3 worm cellular contexts compared by ENCODE assay signal in genomic region chrIV:264182-264709, ce11.
TF ChIP-seq lines count a peak whose summit lies in the region.

Gene pat-6, minus strand, starts transcription at chrIV:264232.

TF ChIP-seq in whole organism, L1 larva, 84 proteins besides CTCF, POLR2A, EP300 and RAD21 (continued from another document):
- peak; percentile 59 for TF ChIP-seq mep-1 (tag; optimal IDR thresholded peaks at IDR 0.05; lab: Kevin White, UChicago)
- TF ChIP-seq Y116A8C.19 (tag; optimal IDR thresholded peaks at IDR 0.05; lab: Kevin White, UChicago; ENCODE audit: borderline replicate concordance): no peak
- TF ChIP-seq sup-37 (GFP tag; optimal IDR thresholded peaks at IDR 0.05; lab: Kevin White, UChicago): no peak
- no peak for TF ChIP-seq pax-3 (tag; optimal IDR thresholded peaks at IDR 0.05; lab: Kevin White, UChicago)
- no peak for TF ChIP-seq hpl-2 (GFP tag; optimal IDR thresholded peaks at IDR 0.05; lab: Kevin White, UChicago)
- no peak for TF ChIP-seq ceh-90 (tag; optimal IDR thresholded peaks at IDR 0.05; lab: Kevin White, UChicago)
- no peak for TF ChIP-seq irx-1 (tag; optimal IDR thresholded peaks at IDR 0.05; lab: Kevin White, UChicago)
- TF ChIP-seq nhr-237 (tag; optimal IDR thresholded peaks at IDR 0.05; lab: Kevin White, UChicago): no peak
- TF ChIP-seq jun-1 (tag; optimal IDR thresholded peaks at IDR 0.05; lab: Kevin White, UChicago): no peak
- TF ChIP-seq aha-1 (tag; optimal IDR thresholded peaks at IDR 0.05; lab: Kevin White, UChicago): no peak
- TF ChIP-seq dpl-1 (GFP tag; optimal IDR thresholded peaks at IDR 0.05; lab: Kevin White, UChicago): peak in 1 of 3 experiments; percentile 39
- no peak for TF ChIP-seq unc-86 (tag; optimal IDR thresholded peaks at IDR 0.05; lab: Kevin White, UChicago)
- TF ChIP-seq lin-39 (tag; optimal IDR thresholded peaks at IDR 0.05; lab: Kevin White, UChicago): no peak
- TF ChIP-seq pag-3 (tag; optimal IDR thresholded peaks at IDR 0.05; lab: Kevin White, UChicago; ENCODE audit: borderline replicate concordance, insufficient read depth): no peak
- no peak for TF ChIP-seq ceh-63 (GFP tag; optimal IDR thresholded peaks at IDR 0.05; lab: Kevin White, UChicago)
- no peak for TF ChIP-seq lin-13 (GFP tag; optimal IDR thresholded peaks at IDR 0.05; lab: Kevin White, UChicago)
- TF ChIP-seq dsc-1 (tag; optimal IDR thresholded peaks at IDR 0.05; lab: Kevin White, UChicago): peak; percentile 58
- no peak for TF ChIP-seq nhr-76 (tag; optimal IDR thresholded peaks at IDR 0.05; lab: Kevin White, UChicago)
- TF ChIP-seq lsy-2 (tag; optimal IDR thresholded peaks at IDR 0.05; lab: Kevin White, UChicago): peak in 1 of 2 experiments; percentile 23
- peak; percentile 57 to 60 for TF ChIP-seq efl-1 (optimal IDR thresholded peaks at IDR 0.05; lab: Kevin White, UChicago)
- peak; percentile 47 to 93 for TF ChIP-seq efl-1 (GFP tag; optimal IDR thresholded peaks at IDR 0.05 in 1 of 2; lab: Kevin White, UChicago)
- no peak for TF ChIP-seq egl-27 (tag; optimal IDR thresholded peaks at IDR 0.05; lab: Kevin White, UChicago)
- peak; percentile 67 for TF ChIP-seq rnt-1 (tag; optimal IDR thresholded peaks at IDR 0.05; lab: Kevin White, UChicago)
- TF ChIP-seq C34B4.2 (tag; optimal IDR thresholded peaks at IDR 0.05; lab: Kevin White, UChicago): no peak
- no peak for TF ChIP-seq tlp-1 (tag; optimal IDR thresholded peaks at IDR 0.05; lab: Kevin White, UChicago)
- TF ChIP-seq ceh-82 (tag; optimal IDR thresholded peaks at IDR 0.05; lab: Kevin White, UChicago): peak in 2 of 3 experiments; percentile 1 to 5
- TF ChIP-seq ceh-8 (GFP tag; optimal IDR thresholded peaks at IDR 0.05; lab: Kevin White, UChicago): no peak
- no peak for TF ChIP-seq aly-2 (tag; optimal IDR thresholded peaks at IDR 0.05; lab: Kevin White, UChicago)
- no peak for TF ChIP-seq F16B12.6 (tag; optimal IDR thresholded peaks at IDR 0.05; lab: Kevin White, UChicago)
- no peak for TF ChIP-seq tbx-2 (tag; optimal IDR thresholded peaks at IDR 0.05; lab: Kevin White, UChicago)
- TF ChIP-seq hlh-17 (GFP tag; optimal IDR thresholded peaks at IDR 0.05; lab: Kevin White, UChicago; ENCODE audit: borderline replicate concordance): no peak
- no peak for TF ChIP-seq fkh-8 (tag; optimal IDR thresholded peaks at IDR 0.05; lab: Kevin White, UChicago)
- peak; percentile 31 for TF ChIP-seq swsn-7 (tag; optimal IDR thresholded peaks at IDR 0.05; lab: Kevin White, UChicago)
- TF ChIP-seq elt-2 (tag; optimal IDR thresholded peaks at IDR 0.05; lab: Kevin White, UChicago): no peak
- peak; percentile 51 for TF ChIP-seq nhr-71 (tag; optimal IDR thresholded peaks at IDR 0.05; lab: Kevin White, UChicago)
- TF ChIP-seq C04F5.9 (tag; optimal IDR thresholded peaks at IDR 0.05; lab: Kevin White, UChicago): no peak
TF ChIP-seq in whole organism, L1 larva: peak in this region for 13.

TF ChIP-seq in whole organism, L2 larva, 48 proteins besides CTCF, POLR2A, EP300 and RAD21 (continued from another document):
- TF ChIP-seq elt-1 (tag; optimal IDR thresholded peaks at IDR 0.05; lab: Kevin White, UChicago) (no peak), lin-13 (GFP tag; optimal IDR thresholded peaks at IDR 0.05; lab: Kevin White, UChicago) (peak; percentile 17), sma-9 (GFP tag; optimal IDR thresholded peaks at IDR 0.05; lab: Kevin White, UChicago) (no peak), sma-9 (tag; optimal IDR thresholded peaks at IDR 0.05; lab: Kevin White, UChicago) (no peak), ZK546.5 (tag; optimal IDR thresholded peaks at IDR 0.05; lab: Kevin White, UChicago) (no peak), ztf-1 (GFP tag; conservative IDR thresholded peaks at IDR 0.05; lab: Robert Waterston, UW) (no peak), nhr-129 (tag; optimal IDR thresholded peaks at IDR 0.05; lab: Kevin White, UChicago) (no peak), egl-27 (tag; optimal IDR thresholded peaks at IDR 0.05; lab: Kevin White, UChicago) (no peak), sma-3 (GFP tag; optimal IDR thresholded peaks at IDR 0.05; lab: Kevin White, UChicago) (no peak), R02D3.7 (tag; optimal IDR thresholded peaks at IDR 0.05; lab: Kevin White, UChicago) (no peak), unc-39 (tag; optimal IDR thresholded peaks at IDR 0.05; lab: Kevin White, UChicago) (no peak), lin-11 (tag; optimal IDR thresholded peaks at IDR 0.05; lab: Kevin White, UChicago) (no peak), mdl-1 (tag; optimal IDR thresholded peaks at IDR 0.05; lab: Kevin White, UChicago) (no peak), nhr-12 (tag; optimal IDR thresholded peaks at IDR 0.05; lab: Kevin White, UChicago) (no peak), lsy-2 (tag; optimal IDR thresholded peaks at IDR 0.05; lab: Kevin White, UChicago) (peak in 1 of 2 experiments; percentile 55), elt-3 (tag; optimal IDR thresholded peaks at IDR 0.05; lab: Kevin White, UChicago) (no peak), unc-62 (GFP tag; optimal IDR thresholded peaks at IDR 0.05; lab: Kevin White, UChicago) (no peak)

TF ChIP-seq in whole organism, L4 larva, 104 proteins besides CTCF, POLR2A, EP300 and RAD21 (continued from another document):
- no peak for TF ChIP-seq madf-9 (GFP tag; conservative IDR thresholded peaks at IDR 0.05; lab: Robert Waterston, UW)
- TF ChIP-seq egl-43 (GFP tag; IDR thresholded peaks at IDR 0.05; lab: Robert Waterston, UW): no peak
- no peak for TF ChIP-seq daf-8 (GFP tag; IDR thresholded peaks at IDR 0.05; lab: Robert Waterston, UW)
- no peak for TF ChIP-seq F44E2.7 (GFP tag; IDR thresholded peaks at IDR 0.05; lab: Robert Waterston, UW)
- peak; percentile 17 for TF ChIP-seq dpl-1 (GFP tag; optimal IDR thresholded peaks at IDR 0.05; lab: Kevin White, UChicago)
- no peak for TF ChIP-seq nhr-6 (tag; optimal IDR thresholded peaks at IDR 0.05; lab: Kevin White, UChicago)
- TF ChIP-seq zfp-3 (GFP tag; conservative IDR thresholded peaks at IDR 0.05; lab: Robert Waterston, UW): no peak
- no peak for TF ChIP-seq daf-16 (GFP tag; optimal IDR thresholded peaks at IDR 0.05; lab: Kevin White, UChicago)
- TF ChIP-seq daf-16 (tag; optimal IDR thresholded peaks at IDR 0.05; lab: Kevin White, UChicago): peak; percentile 14
- no peak for TF ChIP-seq D1046.2 (GFP tag; IDR thresholded peaks at IDR 0.05; lab: Robert Waterston, UW)
- no peak for TF ChIP-seq snpc-4 (tag; optimal IDR thresholded peaks at IDR 0.05; lab: Kevin White, UChicago)
- no peak for TF ChIP-seq nhr-102 (tag; optimal IDR thresholded peaks at IDR 0.05; lab: Kevin White, UChicago)
- TF ChIP-seq lin-39 (tag; optimal IDR thresholded peaks at IDR 0.05; lab: Kevin White, UChicago): no peak
- no peak for TF ChIP-seq F49E8.2 (tag; optimal IDR thresholded peaks at IDR 0.05; lab: Kevin White, UChicago; ENCODE audit: borderline replicate concordance)
- peak; percentile 4 for TF ChIP-seq nhr-28 (tag; optimal IDR thresholded peaks at IDR 0.05; lab: Kevin White, UChicago)
- no peak for TF ChIP-seq cey-2 (tag; optimal IDR thresholded peaks at IDR 0.05; lab: Kevin White, UChicago; ENCODE audit: borderline replicate concordance, insufficient read depth)
- no peak for TF ChIP-seq tag-97 (GFP tag; IDR thresholded peaks at IDR 0.05; lab: Robert Waterston, UW)
- TF ChIP-seq ceh-44 (GFP tag; IDR thresholded peaks at IDR 0.05; lab: Robert Waterston, UW): no peak
- no peak for TF ChIP-seq attf-4 (tag; optimal IDR thresholded peaks at IDR 0.05; lab: Kevin White, UChicago)
- no peak for TF ChIP-seq daf-19 (GFP tag; conservative IDR thresholded peaks at IDR 0.05; lab: Robert Waterston, UW)
- no peak for TF ChIP-seq ceh-32 (tag; optimal IDR thresholded peaks at IDR 0.05; lab: Kevin White, UChicago; ENCODE audit: poor library complexity)
- TF ChIP-seq hlh-11 (tag; optimal IDR thresholded peaks at IDR 0.05; lab: Kevin White, UChicago): peak; percentile 37
- no peak for TF ChIP-seq unc-62 (GFP tag; optimal IDR thresholded peaks at IDR 0.05 in 1 of 2; lab: Kevin White, UChicago)
- TF ChIP-seq unc-62 (tag; optimal IDR thresholded peaks at IDR 0.05; lab: Kevin White, UChicago): no peak
- TF ChIP-seq nhr-42 (GFP tag; IDR thresholded peaks at IDR 0.05; lab: Robert Waterston, UW): no peak
